Fruit fly (Drosophila melanogaster) whole organism, adult: ENCODE results near the gene sr.

ENCODE experiments used
- CG11617 ChIP-seq: fragments of 200-800 bp; sonication (Bioruptor generic); optimal IDR thresholded peaks from 2 replicates; lab custom pipeline; 2017; ENCODE audit warnings: mild to moderate bottlenecking, missing biosample characterization, missing genetic modification reagents, missing genetic modification characterization
- CG12768 ChIP-seq: fragments of 200-800 bp; sonication (Bioruptor generic); optimal IDR thresholded peaks from 2 replicates; lab custom pipeline; 2017; ENCODE audit warnings: missing biosample characterization, missing genetic modification characterization, mild to moderate bottlenecking, moderate library complexity, missing genetic modification reagents
- CG14711 ChIP-seq: fragments of 200-800 bp; sonication (Bioruptor generic); optimal IDR thresholded peaks from 2 replicates; lab custom pipeline; 2018; ENCODE audit warnings: missing biosample characterization, mild to moderate bottlenecking, missing genetic modification characterization, moderate library complexity
- CG1620 ChIP-seq: fragments of 200-800 bp; sonication (Bioruptor generic); optimal IDR thresholded peaks from 2 replicates; lab custom pipeline; 2016; ENCODE audit warnings: missing biosample characterization, missing genetic modification characterization
- CG33017 ChIP-seq: fragments of 200-800 bp; sonication (Bioruptor generic); optimal IDR thresholded peaks from 2 replicates; lab custom pipeline; 2018; ENCODE audit warnings: missing biosample characterization, mild to moderate bottlenecking, missing genetic modification characterization, moderate library complexity
- CG5204 ChIP-seq: fragments of 200-800 bp; sonication (Bioruptor generic); optimal IDR thresholded peaks from 2 replicates; lab custom pipeline; 2016; ENCODE audit warnings: missing biosample characterization, missing genetic modification characterization
- CG7045 ChIP-seq: fragments of 200-800 bp; sonication (Bioruptor generic); optimal IDR thresholded peaks from 2 replicates; lab custom pipeline; 2017; ENCODE audit warnings: missing biosample characterization, mild to moderate bottlenecking, missing genetic modification characterization
- CG7101 ChIP-seq: fragments of 200-800 bp; sonication (Bioruptor generic); optimal IDR thresholded peaks from 2 replicates; lab custom pipeline; 2018; ENCODE audit warnings: missing biosample characterization, mild to moderate bottlenecking, missing genetic modification characterization, moderate library complexity
- Clk ChIP-seq: fragments of 200-800 bp; sonication (Bioruptor generic); optimal IDR thresholded peaks from 2 replicates; lab custom pipeline; 2017; ENCODE audit warnings: missing biosample characterization, missing genetic modification characterization
- Crg-1 ChIP-seq: fragments of 200-800 bp; sonication (Bioruptor generic); optimal IDR thresholded peaks from 2 replicates; lab custom pipeline; 2016; ENCODE audit warnings: missing biosample characterization, missing genetic modification characterization
- Hr96 ChIP-seq: fragments of 200-800 bp; sonication (Bioruptor generic); optimal IDR thresholded peaks from 2 replicates; lab custom pipeline; 2016; ENCODE audit warnings: missing biosample characterization, missing genetic modification characterization
- Mnt ChIP-seq: fragments of 200-800 bp; sonication (Bioruptor generic); optimal IDR thresholded peaks from 2 replicates; lab custom pipeline; 2016; ENCODE audit warnings: missing biosample characterization, mild to moderate bottlenecking, missing genetic modification characterization
- bab1 ChIP-seq: fragments of 200-800 bp; sonication (Bioruptor generic); optimal IDR thresholded peaks from 3 replicates; lab custom pipeline; 2019; ENCODE audit warnings: missing biosample characterization, mild to moderate bottlenecking, missing genetic modification characterization, moderate library complexity
- cic ChIP-seq: fragments of 200-800 bp; sonication (Bioruptor generic); optimal IDR thresholded peaks from 2 replicates; lab custom pipeline; 2017; ENCODE audit warnings: missing biosample characterization, mild to moderate bottlenecking, missing genetic modification characterization, moderate library complexity
- cnc ChIP-seq, 2 experiments: fragments of >200 bp; optimal IDR thresholded peaks; 2 replicates each; lab custom pipeline; 2017
- kay ChIP-seq: fragments of 200-800 bp; sonication (Bioruptor generic); peaks from one replicate; lab custom pipeline; 2016; ENCODE audit warnings: missing biosample characterization, missing genetic modification characterization, borderline replicate concordance
- ovo ChIP-seq: fragments of 200-800 bp; sonication (Bioruptor generic); optimal IDR thresholded peaks from 2 replicates; lab custom pipeline; 2016; ENCODE audit warnings: missing biosample characterization, missing genetic modification characterization
- pad ChIP-seq: fragments of 200-800 bp; sonication (Bioruptor generic); optimal IDR thresholded peaks from 3 replicates; lab custom pipeline; 2017; ENCODE audit warnings: missing biosample characterization, missing genetic modification characterization, mild to moderate bottlenecking, moderate library complexity, missing genetic modification reagents
- tj ChIP-seq: fragments of 200-800 bp; sonication (Bioruptor generic); optimal IDR thresholded peaks from 3 replicates; lab custom pipeline; 2017; ENCODE audit warnings: missing biosample characterization, mild to moderate bottlenecking, missing genetic modification characterization, moderate library complexity
- toe ChIP-seq: fragments of 200-800 bp; sonication (Bioruptor generic); optimal IDR thresholded peaks from 2 replicates; lab custom pipeline; 2016; ENCODE audit warnings: missing biosample characterization, missing genetic modification characterization

sr gene

dm6 chr3R:18118695-18119094 lies 28.1 kb downstream of the sr start:
- TF ChIP-seq ovo (GFP tag; lab: Kevin White, UChicago) (no peak), CG7101 (tag; lab: Kevin White, UChicago) (no peak), cic (GFP tag; lab: Kevin White, UChicago) (no peak), Crg-1 (GFP tag; lab: Kevin White, UChicago) (no peak), CG14711 (tag; lab: Kevin White, UChicago) (no peak), pad (no peak), CG1620 (GFP tag; lab: Kevin White, UChicago) (no peak), Hr96 (no peak), Mnt (no peak), CG12768 (GFP tag; lab: Kevin White, UChicago) (no peak), kay (no peak), CG5204 (GFP tag; lab: Kevin White, UChicago) (no peak), CG11617 (GFP tag; lab: Kevin White, UChicago) (no peak), Clk (no peak), bab1 (no peak), tj (GFP tag; lab: Kevin White, UChicago) (no peak)

DNA sequence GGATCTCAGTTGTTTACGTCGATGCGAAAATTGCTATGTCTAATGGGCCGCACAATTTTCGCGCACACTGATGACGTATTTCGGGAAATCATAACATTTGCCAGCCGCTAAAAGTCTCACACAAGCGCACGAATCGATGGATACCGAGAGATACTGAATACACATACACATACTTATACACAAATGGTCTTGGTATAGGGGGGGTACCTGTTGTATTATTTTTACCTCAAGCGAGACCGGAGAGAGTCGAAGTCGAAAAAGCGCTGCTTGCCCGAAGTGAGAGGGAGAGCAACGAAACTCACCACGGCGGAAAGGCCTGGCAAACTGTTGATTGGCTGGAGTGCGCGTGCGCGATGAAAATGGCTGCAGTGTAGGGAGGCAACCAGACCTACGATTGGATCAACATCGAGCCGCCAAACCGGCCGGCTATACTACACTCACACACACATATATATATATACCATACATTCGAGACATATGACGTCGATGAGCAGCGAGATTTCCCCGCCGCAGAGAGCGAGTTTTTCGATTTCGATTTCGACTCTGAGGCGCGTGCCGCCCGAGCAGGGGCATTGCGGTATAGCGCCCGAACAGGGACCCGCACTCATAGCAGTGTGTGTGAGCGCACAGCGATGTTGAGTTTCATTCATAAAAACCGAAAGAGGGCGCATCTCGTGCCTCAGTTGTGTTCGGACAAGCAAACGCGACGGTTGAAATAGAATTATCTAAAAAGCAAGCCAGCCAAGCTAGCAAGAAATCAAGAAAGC lies 31.0 kb downstream of the sr start:
- TF ChIP-seq CG5204 (GFP tag; lab: Kevin White, UChicago) (peak; percentile 2), pad (peak; percentile 99), cic (GFP tag; lab: Kevin White, UChicago) (peak; percentile 83), CG14711 (tag; lab: Kevin White, UChicago) (no peak), CG12768 (GFP tag; lab: Kevin White, UChicago) (no peak)

dm6 chr3R:18125023-18125630 lies 34.5 kb downstream of the sr start:
- TF ChIP-seq CG12768 (GFP tag; lab: Kevin White, UChicago), result no peak
- peak; percentile 51 for TF ChIP-seq Hr96
- no peak for TF ChIP-seq bab1
- TF ChIP-seq pad, result no peak
- TF ChIP-seq CG7045 (GFP tag; lab: Kevin White, UChicago), result peak; percentile 36
- no peak for TF ChIP-seq cnc (optimal IDR thresholded peaks at IDR 0.05; lab: Kevin White, UChicago)
- TF ChIP-seq CG5204 (GFP tag; lab: Kevin White, UChicago), result no peak
- TF ChIP-seq toe (GFP tag; lab: Kevin White, UChicago), result no peak

dm6 chr3R:18130720-18131119 lies 40.1 kb downstream of the sr start:
- TF ChIP-seq CG7101 (tag; lab: Kevin White, UChicago) (no peak), CG5204 (GFP tag; lab: Kevin White, UChicago) (no peak)

dm6 chr3R:18144853-18145252 lies 54.2 kb downstream of the sr start:
- TF ChIP-seq CG14711 (tag; lab: Kevin White, UChicago) (no peak), Clk (no peak), bab1 (no peak), CG11617 (GFP tag; lab: Kevin White, UChicago) (no peak), cic (GFP tag; lab: Kevin White, UChicago) (no peak), ovo (GFP tag; lab: Kevin White, UChicago) (no peak), toe (GFP tag; lab: Kevin White, UChicago) (no peak), kay (no peak), Crg-1 (GFP tag; lab: Kevin White, UChicago) (no peak), pad (no peak), CG33017 (tag; lab: Kevin White, UChicago) (no peak), Mnt (no peak), CG7045 (GFP tag; lab: Kevin White, UChicago) (no peak)

DNA sequence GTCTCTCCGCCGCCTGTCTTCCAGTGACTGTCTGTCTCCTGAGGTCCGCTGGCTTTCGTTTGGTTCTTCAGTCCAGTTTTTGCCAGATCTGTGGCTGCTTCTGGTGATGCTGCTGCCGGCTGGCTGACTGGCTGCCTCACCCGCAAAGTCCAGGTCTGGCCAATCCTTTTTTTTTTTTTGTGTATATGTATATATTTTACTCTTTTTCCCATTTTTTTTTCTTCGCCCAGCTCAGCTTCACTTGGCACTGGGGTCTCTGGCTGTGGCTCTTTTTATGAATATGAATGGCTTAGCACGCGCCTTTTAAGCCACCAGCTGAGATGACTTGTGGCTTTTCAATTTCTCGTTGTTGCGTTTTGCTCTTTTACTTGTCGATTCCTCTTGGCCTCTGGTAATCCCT lies 56.0 kb downstream of the sr start:
- TF ChIP-seq tj (GFP tag; lab: Kevin White, UChicago), result no peak
- no peak for TF ChIP-seq cnc (optimal IDR thresholded peaks at IDR 0.05; lab: Kevin White, UChicago)
- TF ChIP-seq CG5204 (GFP tag; lab: Kevin White, UChicago), result no peak
- no peak for TF ChIP-seq CG7045 (GFP tag; lab: Kevin White, UChicago)
- no peak for TF ChIP-seq Clk
- no peak for TF ChIP-seq Crg-1 (GFP tag; lab: Kevin White, UChicago)
- TF ChIP-seq kay, result no peak
- no peak for TF ChIP-seq CG33017 (tag; lab: Kevin White, UChicago)
- no peak for TF ChIP-seq CG1620 (GFP tag; lab: Kevin White, UChicago)
- no peak for TF ChIP-seq CG12768 (GFP tag; lab: Kevin White, UChicago)
- no peak for TF ChIP-seq Hr96
- no peak for TF ChIP-seq CG11617 (GFP tag; lab: Kevin White, UChicago)
- TF ChIP-seq bab1, result no peak
- TF ChIP-seq CG14711 (tag; lab: Kevin White, UChicago), result no peak

dm6 chr3R:18151820-18152219 lies 61.2 kb downstream of the sr start, which contains the start of gene CG14316:
Gene CG14316, plus strand, starts transcription at chr3R:18152120.
- no peak for TF ChIP-seq CG33017 (tag; lab: Kevin White, UChicago)
- no peak for TF ChIP-seq cnc (optimal IDR thresholded peaks at IDR 0.05; lab: Kevin White, UChicago)
- no peak for TF ChIP-seq Hr96
- TF ChIP-seq bab1, result no peak
- no peak for TF ChIP-seq CG12768 (GFP tag; lab: Kevin White, UChicago)
- TF ChIP-seq CG11617 (GFP tag; lab: Kevin White, UChicago), result no peak
- no peak for TF ChIP-seq Clk
- no peak for TF ChIP-seq pad
- TF ChIP-seq CG14711 (tag; lab: Kevin White, UChicago), result no peak
- TF ChIP-seq toe (GFP tag; lab: Kevin White, UChicago), result no peak
- TF ChIP-seq CG1620 (GFP tag; lab: Kevin White, UChicago), result no peak
